Worm (Caenorhabditis elegans) whole organism, late embryonic: ENCODE data around the gene R07B7.9.

Experiments
- K02D7.2 ChIP-seq: sonication (generic microtip); optimal IDR thresholded peaks from 2 replicates; lab custom pipeline; 2017; ENCODE audit warnings: mild to moderate bottlenecking, missing genetic modification characterization, missing compliant biosample characterization
- Y22D7AL.16 ChIP-seq: sonication (generic microtip); optimal IDR thresholded peaks from 2 replicates; lab custom pipeline; 2016; ENCODE audit warnings: missing genetic modification characterization, missing compliant biosample characterization
- ahr-1 ChIP-seq: sonication (generic microtip); optimal IDR thresholded peaks from 2 replicates; lab custom pipeline; 2016; ENCODE audit warnings: missing genetic modification characterization, missing compliant biosample characterization
- ceh-18 ChIP-seq: sonication (generic microtip); optimal IDR thresholded peaks from 2 replicates; lab custom pipeline; 2016; ENCODE audit warnings: missing genetic modification characterization, missing compliant biosample characterization
- ceh-19 ChIP-seq: fragments of 200-800 bp; sonication (Bioruptor generic); optimal IDR thresholded peaks from 2 replicates; lab custom pipeline; 2018; ENCODE audit warnings: mild to moderate bottlenecking, missing genetic modification characterization, missing compliant biosample characterization
- ceh-22 ChIP-seq: sonication (generic microtip); optimal IDR thresholded peaks from 2 replicates; lab custom pipeline; 2017; ENCODE audit warnings: missing biosample characterization, missing genetic modification characterization
- ceh-34 ChIP-seq: sonication (generic microtip); optimal IDR thresholded peaks from 2 replicates; lab custom pipeline; 2016; ENCODE audit warnings: mild to moderate bottlenecking, missing genetic modification characterization, missing compliant biosample characterization
- ceh-6 ChIP-seq: fragments of 200-800 bp; sonication (Bioruptor generic); optimal IDR thresholded peaks from 2 replicates; lab custom pipeline; 2018; ENCODE audit warnings: mild to moderate bottlenecking, missing genetic modification characterization, missing compliant biosample characterization
- che-1 ChIP-seq: sonication (generic microtip); optimal IDR thresholded peaks from 2 replicates; lab custom pipeline; 2016; ENCODE audit warnings: mild to moderate bottlenecking, missing genetic modification characterization, missing compliant biosample characterization
- elt-4 ChIP-seq: sonication (generic microtip); optimal IDR thresholded peaks from 2 replicates; lab custom pipeline; 2016; ENCODE audit warnings: missing genetic modification characterization, missing compliant biosample characterization
- ets-4 ChIP-seq: sonication (generic microtip); optimal IDR thresholded peaks from 2 replicates; lab custom pipeline; 2016; ENCODE audit warnings: missing genetic modification characterization, missing compliant biosample characterization
- fkh-10 ChIP-seq: fragments of 150-350 bp; optimal IDR thresholded peaks from 2 replicates; lab custom pipeline; 2014; ENCODE audit warnings: missing biosample characterization, missing genetic modification reagents, missing genetic modification characterization
- fkh-6 ChIP-seq: sonication (generic microtip); optimal IDR thresholded peaks from 2 replicates; lab custom pipeline; 2016; ENCODE audit warnings: missing genetic modification characterization, missing compliant biosample characterization
- gmeb-2 ChIP-seq: sonication (generic microtip); optimal IDR thresholded peaks from 2 replicates; lab custom pipeline; 2016; ENCODE audit warnings: missing genetic modification characterization, inconsistent platforms, missing compliant biosample characterization
- hlh-13 ChIP-seq: fragments of 200-800 bp; sonication (Bioruptor generic); optimal IDR thresholded peaks from 2 replicates; lab custom pipeline; 2018; ENCODE audit warnings: mild to moderate bottlenecking, missing genetic modification characterization, missing compliant biosample characterization
- hlh-30 ChIP-seq: sonication (generic microtip); optimal IDR thresholded peaks from 2 replicates; lab custom pipeline; 2017; ENCODE audit warnings: antibody characterized with exemption, missing genetic modification characterization, missing compliant biosample characterization; ENCODE audit not compliant: insufficient read depth
- lim-6 ChIP-seq: sonication (generic microtip); optimal IDR thresholded peaks from 2 replicates; lab custom pipeline; 2016; ENCODE audit warnings: missing genetic modification characterization, missing compliant biosample characterization
- mec-3 ChIP-seq: sonication (generic microtip); optimal IDR thresholded peaks from 2 replicates; lab custom pipeline; 2016; ENCODE audit warnings: borderline replicate concordance, missing genetic modification characterization, missing compliant biosample characterization
- nhr-11 ChIP-seq: fragments of 150-350 bp; optimal IDR thresholded peaks from 2 replicates; lab custom pipeline; 2014; ENCODE audit warnings: missing biosample characterization, missing genetic modification characterization
- nhr-232 ChIP-seq: sonication (generic microtip); optimal IDR thresholded peaks from 2 replicates; lab custom pipeline; 2016; ENCODE audit warnings: missing genetic modification characterization, missing compliant biosample characterization
- pat-9 ChIP-seq: fragments of 200-800 bp; sonication (Bioruptor generic); optimal IDR thresholded peaks from 2 replicates; lab custom pipeline; 2018; ENCODE audit warnings: mild to moderate bottlenecking, missing genetic modification characterization, moderate library complexity, missing compliant biosample characterization
- pha-4 ChIP-seq: fragments of 150-350 bp; optimal IDR thresholded peaks from 2 replicates; lab custom pipeline; 2018; ENCODE audit warnings: missing biosample characterization, missing genetic modification reagents, missing genetic modification characterization
- rnt-1 ChIP-seq: sonication (generic microtip); optimal IDR thresholded peaks from 2 replicates; lab custom pipeline; 2016; ENCODE audit warnings: missing genetic modification characterization, missing compliant biosample characterization
- sox-4 ChIP-seq: sonication (generic microtip); optimal IDR thresholded peaks from 2 replicates; lab custom pipeline; 2017; ENCODE audit warnings: mild to moderate bottlenecking, missing genetic modification characterization, inconsistent platforms, missing compliant biosample characterization
- syd-9 ChIP-seq: sonication (generic microtip); optimal IDR thresholded peaks from 2 replicates; lab custom pipeline; 2016; ENCODE audit warnings: mild to moderate bottlenecking, missing genetic modification characterization, moderate library complexity, missing compliant biosample characterization
- tbx-7 ChIP-seq: sonication (generic microtip); optimal IDR thresholded peaks from 2 replicates; lab custom pipeline; 2016; ENCODE audit warnings: missing genotype, missing genetic modification characterization, missing compliant biosample characterization
- ttx-3 ChIP-seq: sonication (generic microtip); optimal IDR thresholded peaks from 2 replicates; lab custom pipeline; 2016; ENCODE audit warnings: missing genetic modification reagents, missing genetic modification characterization, missing compliant biosample characterization
- unc-42 ChIP-seq: sonication (generic microtip); optimal IDR thresholded peaks from 2 replicates; lab custom pipeline; 2016; ENCODE audit warnings: missing genotype, missing genetic modification characterization, missing compliant biosample characterization
- unc-86 ChIP-seq: sonication (generic microtip); optimal IDR thresholded peaks from 2 replicates; lab custom pipeline; 2016; ENCODE audit warnings: missing genetic modification characterization, missing compliant biosample characterization
- ztf-16 ChIP-seq: sonication (generic microtip); optimal IDR thresholded peaks from 2 replicates; lab custom pipeline; 2017; ENCODE audit warnings: missing genetic modification characterization, missing compliant biosample characterization

R07B7.9 gene

DNA sequence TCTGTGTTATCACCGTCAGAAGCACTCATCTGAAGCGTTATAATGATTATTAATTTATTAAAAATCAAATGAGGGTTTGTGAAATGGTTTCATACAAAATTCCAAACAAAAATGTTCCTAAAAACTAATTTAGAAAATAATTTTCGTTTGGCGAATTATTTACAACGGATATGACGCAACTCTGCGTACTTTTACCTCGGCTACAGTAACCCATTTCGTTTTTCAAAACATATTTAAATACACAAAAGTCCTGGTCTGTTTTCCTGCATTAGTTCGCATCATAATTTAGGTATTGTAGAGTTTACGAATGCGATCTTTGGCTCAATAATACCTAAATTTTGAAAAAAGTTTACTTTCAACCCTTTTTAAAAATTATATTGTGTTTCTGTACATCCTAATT lies 20.5 kb downstream of the R07B7.9 start, which contains the start of gene R07B7.2:
Gene R07B7.2, minus strand, starts transcription at position 35 of the 400 bp plus-strand sequence.
- TF ChIP-seq tbx-7 (tag; lab: Kevin White, UChicago) (no peak), unc-42 (tag; lab: Kevin White, UChicago) (no peak), ceh-34 (tag; lab: Kevin White, UChicago) (no peak), pat-9 (tag; lab: Kevin White, UChicago) (no peak), ceh-18 (tag; lab: Kevin White, UChicago) (no peak), sox-4 (no peak), ceh-19 (GFP tag; lab: Kevin White, UChicago) (no peak), ztf-16 (tag; lab: Kevin White, UChicago) (no peak), K02D7.2 (no peak), ttx-3 (tag; lab: Kevin White, UChicago) (no peak), nhr-11 (tag; lab: Kevin White, UChicago) (no peak), ceh-22 (tag; lab: Kevin White, UChicago) (no peak), pha-4 (tag; lab: Kevin White, UChicago) (no peak), ceh-6 (no peak), lim-6 (tag; lab: Kevin White, UChicago) (no peak)

DNA sequence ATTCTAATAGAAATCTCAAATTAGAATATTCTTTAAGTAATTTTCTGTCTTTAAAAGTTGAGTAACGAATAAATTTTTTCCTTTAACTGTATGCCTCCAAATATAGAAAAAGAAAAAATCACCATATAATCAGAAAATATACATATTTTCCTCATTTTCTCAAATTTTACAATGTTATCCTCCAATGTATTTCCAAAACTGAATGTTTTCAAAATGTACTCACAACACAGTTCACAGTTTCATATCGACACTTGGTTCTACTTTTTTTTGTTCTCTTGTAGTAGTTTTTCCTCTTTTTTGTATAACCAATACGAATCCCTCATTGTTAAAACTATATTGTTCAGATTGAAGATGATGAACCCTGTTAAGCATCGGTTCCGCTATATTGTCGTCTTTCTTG lies 26.6 kb downstream of the R07B7.9 start, which contains the start of gene F10C2.7:
Gene F10C2.7, plus strand, starts transcription at position 301 of the 400 bp plus-strand sequence.
- TF ChIP-seq unc-86 (tag; lab: Kevin White, UChicago): no peak
- TF ChIP-seq hlh-30 (tag; lab: Kevin White, UChicago): no peak
- no peak for TF ChIP-seq ztf-16 (tag; lab: Kevin White, UChicago)
- TF ChIP-seq ahr-1: no peak
- TF ChIP-seq hlh-13 (GFP tag; lab: Kevin White, UChicago): no peak
- TF ChIP-seq Y22D7AL.16: no peak
- no peak for TF ChIP-seq che-1 (tag; lab: Kevin White, UChicago)
- no peak for TF ChIP-seq fkh-10 (GFP tag; lab: Kevin White, UChicago)
- no peak for TF ChIP-seq ets-4 (tag; lab: Kevin White, UChicago)
- no peak for TF ChIP-seq ttx-3 (tag; lab: Kevin White, UChicago)
- TF ChIP-seq rnt-1 (tag; lab: Kevin White, UChicago): no peak
- TF ChIP-seq ceh-34 (tag; lab: Kevin White, UChicago): no peak
- TF ChIP-seq, all 69 proteins: peak for 0

DNA sequence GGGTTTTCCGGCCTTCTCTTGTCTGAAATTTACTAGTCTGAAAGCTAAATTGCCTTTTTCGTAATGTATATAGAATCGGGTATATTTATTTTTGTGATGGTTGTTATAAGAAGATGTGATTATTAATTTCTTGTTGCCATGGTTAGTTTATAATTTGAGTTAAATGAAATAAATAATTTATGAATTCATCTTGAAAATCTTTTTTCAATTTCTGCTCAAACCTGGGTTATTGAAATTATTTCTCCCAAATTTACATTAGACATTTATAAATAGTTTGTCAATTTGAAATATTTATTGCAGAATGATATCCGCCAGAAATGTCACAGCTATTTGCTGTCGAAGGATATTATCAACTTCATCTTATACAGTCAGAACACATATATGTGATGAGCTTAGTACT lies 31.7 kb downstream of the R07B7.9 start, which contains the start of gene dars-2:
Gene dars-2, plus strand, starts transcription at position 301 of the 400 bp plus-strand sequence.
- TF ChIP-seq fkh-6: no peak
- no peak for TF ChIP-seq elt-4 (tag; lab: Kevin White, UChicago)

DNA sequence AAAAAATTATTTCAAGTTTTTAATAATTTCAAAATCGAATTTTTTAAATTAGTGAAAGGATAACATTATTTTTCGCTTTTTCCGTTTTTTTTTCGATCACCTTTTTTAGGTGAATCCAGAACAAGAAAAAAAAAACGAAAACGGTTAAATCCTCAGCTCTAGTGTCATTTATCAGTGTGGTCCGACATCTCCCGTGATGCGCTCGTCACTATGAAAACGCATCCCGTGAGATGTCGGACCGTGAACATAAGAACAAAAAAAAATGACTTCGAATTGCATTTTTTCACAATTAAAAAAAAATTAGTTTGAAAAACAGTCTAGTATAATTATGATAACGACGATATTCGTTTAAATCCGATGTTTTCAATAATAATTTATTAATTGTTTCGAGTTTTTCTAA lies 32.4 kb downstream of the R07B7.9 start:
- TF ChIP-seq nhr-11 (tag; lab: Kevin White, UChicago) (no peak), ztf-16 (tag; lab: Kevin White, UChicago) (no peak), ceh-19 (GFP tag; lab: Kevin White, UChicago) (no peak), ceh-22 (tag; lab: Kevin White, UChicago) (no peak), gmeb-2 (tag; lab: Kevin White, UChicago) (no peak)

DNA sequence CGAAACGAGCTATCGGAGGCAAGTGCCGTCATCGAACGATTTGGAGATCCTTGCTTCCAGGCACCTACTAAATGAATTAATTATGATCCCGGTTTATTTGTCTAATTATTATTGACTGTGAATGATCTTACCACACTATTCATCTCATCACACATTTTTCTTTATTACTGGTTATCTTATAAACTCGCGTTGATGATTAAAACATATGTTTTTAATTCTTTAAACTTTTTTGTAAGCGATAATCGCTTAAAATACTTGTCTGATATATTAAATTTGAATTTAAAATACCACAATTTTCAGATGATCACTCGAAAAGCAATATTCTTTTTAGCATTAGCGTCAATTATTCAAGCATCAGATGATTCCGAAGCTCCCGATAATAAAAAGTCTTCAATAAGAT lies 35.0 kb downstream of the R07B7.9 start, which contains the start of gene F10C2.5:
Gene F10C2.5, plus strand, starts transcription at position 301 of the 400 bp plus-strand sequence.
- TF ChIP-seq hlh-13 (GFP tag; lab: Kevin White, UChicago) (no peak), nhr-232 (tag; lab: Kevin White, UChicago) (no peak), ceh-34 (tag; lab: Kevin White, UChicago) (no peak), syd-9 (no peak), mec-3 (tag; lab: Kevin White, UChicago) (no peak)
